Fruit fly (Drosophila melanogaster): ENCODE measurements around the gene Mcm10.

The Mcm10 gene

dm6 chr2L:21168295-21169159, 11.2 kb upstream of the Mcm10 start, which contains the start of the genes mAcon1, CG43345 and CG43346 (continued):
- TF ChIP-seq Dfd (GFP tag; optimal IDR thresholded peaks at IDR 0.05), result no peak
- no peak for TF ChIP-seq pan (optimal IDR thresholded peaks at IDR 0.05)
- TF ChIP-seq h (GFP tag; optimal IDR thresholded peaks at IDR 0.05), result peak; percentile 90
- TF ChIP-seq HLH106 (tag; optimal IDR thresholded peaks at IDR 0.05), result peak; percentile 90
- TF ChIP-seq Rel (GFP tag; optimal IDR thresholded peaks at IDR 0.05), result no peak
- TF ChIP-seq Rel (tag; optimal IDR thresholded peaks at IDR 0.05), result peak; percentile 71
- no peak for TF ChIP-seq Hr78 (GFP tag; optimal IDR thresholded peaks at IDR 0.05)
- TF ChIP-seq Abd-B (GFP tag; optimal IDR thresholded peaks at IDR 0.05), result no peak
- no peak for TF ChIP-seq tai (GFP tag; optimal IDR thresholded peaks at IDR 0.05)
- no peak for TF ChIP-seq usp (GFP tag; optimal IDR thresholded peaks at IDR 0.05)
- TF ChIP-seq ey (GFP tag; optimal IDR thresholded peaks at IDR 0.05), result peak; percentile 84
- peak; percentile 85 for TF ChIP-seq Hnf4 (GFP tag; optimal IDR thresholded peaks at IDR 0.05)
- no peak for TF ChIP-seq dl (GFP tag; optimal IDR thresholded peaks at IDR 0.05; ENCODE audit: insufficient read depth in 1 of 2, partially characterized antibody in 2 of 2)
- peak; percentile 82 for TF ChIP-seq dmrt93B (GFP tag; optimal IDR thresholded peaks at IDR 0.05)
- TF ChIP-seq woc (GFP tag; optimal IDR thresholded peaks at IDR 0.05), result peak; percentile 96

- TF ChIP-seq br (GFP tag; optimal IDR thresholded peaks at IDR 0.05), result no peak
- TF ChIP-seq Mio (GFP tag; optimal IDR thresholded peaks at IDR 0.05), result no peak
- TF ChIP-seq Rel (GFP tag; optimal IDR thresholded peaks at IDR 0.05), result no peak
- peak; percentile 76 for TF ChIP-seq Rel (tag; optimal IDR thresholded peaks at IDR 0.05)
- no peak for TF ChIP-seq rgr (GFP tag; optimal IDR thresholded peaks at IDR 0.05)
- no peak for TF ChIP-seq N (GFP tag; optimal IDR thresholded peaks at IDR 0.05)
- no peak for TF ChIP-seq Vsx2 (GFP tag; optimal IDR thresholded peaks at IDR 0.05; ENCODE audit: partially characterized antibody)
These were observed 10.5 kb upstream of the Mcm10 start for dm6 chr2L:21169160-21169624.

DNA sequence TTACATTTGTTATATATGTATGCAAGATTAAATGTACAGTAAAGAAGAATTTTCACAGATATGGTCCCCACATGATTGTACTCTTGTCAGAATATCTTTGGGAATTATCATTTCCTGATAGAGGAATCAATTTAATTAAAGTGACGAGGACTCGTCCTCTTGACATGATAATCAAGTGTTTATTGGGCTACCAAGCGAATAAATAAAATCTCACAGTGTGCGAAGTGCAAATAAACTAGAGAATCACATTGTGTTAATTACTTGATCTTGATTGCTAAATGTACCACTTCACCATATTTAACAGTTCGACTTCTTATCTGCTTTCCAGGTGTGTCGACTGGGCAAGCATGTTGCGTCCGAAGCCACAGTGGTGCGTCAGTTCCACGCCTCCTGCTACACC, 9.9 kb upstream of the Mcm10 start:
- TF ChIP-seq Abd-B (GFP tag; optimal IDR thresholded peaks at IDR 0.05), result no peak
- no peak for TF ChIP-seq fru (GFP tag; optimal IDR thresholded peaks at IDR 0.05)
- no peak for TF ChIP-seq lola (GFP tag; optimal IDR thresholded peaks at IDR 0.05)
- TF ChIP-seq psq (GFP tag; optimal IDR thresholded peaks at IDR 0.05), result no peak
- TF ChIP-seq dsf (GFP tag; optimal IDR thresholded peaks at IDR 0.05; ENCODE audit: borderline replicate concordance), result no peak
- no peak for TF ChIP-seq Myc (optimal IDR thresholded peaks at IDR 0.05)
- TF ChIP-seq N (GFP tag; optimal IDR thresholded peaks at IDR 0.05), result no peak
- no peak for TF ChIP-seq OdsH (GFP tag; optimal IDR thresholded peaks at IDR 0.05)
- no peak for TF ChIP-seq Dif (GFP tag; optimal IDR thresholded peaks at IDR 0.05; ENCODE audit: partially characterized antibody)
- no peak for TF ChIP-seq rgr (GFP tag; optimal IDR thresholded peaks at IDR 0.05)
- no peak for TF ChIP-seq foxo (GFP tag; optimal IDR thresholded peaks at IDR 0.05)
- no peak for TF ChIP-seq pan (optimal IDR thresholded peaks at IDR 0.05)
- TF ChIP-seq br (GFP tag; optimal IDR thresholded peaks at IDR 0.05), result no peak
- no peak for TF ChIP-seq Hr83 (GFP tag; optimal IDR thresholded peaks at IDR 0.05; ENCODE audit: poor library complexity, severe bottlenecking)
- TF ChIP-seq woc (GFP tag; optimal IDR thresholded peaks at IDR 0.05), result no peak
- no peak for TF ChIP-seq CG9705 (GFP tag; optimal IDR thresholded peaks at IDR 0.05)
- no peak for TF ChIP-seq Dfd (GFP tag; optimal IDR thresholded peaks at IDR 0.05)
- no peak for TF ChIP-seq dmrt93B (GFP tag; optimal IDR thresholded peaks at IDR 0.05)
- TF ChIP-seq sv (GFP tag; optimal IDR thresholded peaks at IDR 0.05), result no peak
- no peak for TF ChIP-seq usp (GFP tag; optimal IDR thresholded peaks at IDR 0.05)

DNA sequence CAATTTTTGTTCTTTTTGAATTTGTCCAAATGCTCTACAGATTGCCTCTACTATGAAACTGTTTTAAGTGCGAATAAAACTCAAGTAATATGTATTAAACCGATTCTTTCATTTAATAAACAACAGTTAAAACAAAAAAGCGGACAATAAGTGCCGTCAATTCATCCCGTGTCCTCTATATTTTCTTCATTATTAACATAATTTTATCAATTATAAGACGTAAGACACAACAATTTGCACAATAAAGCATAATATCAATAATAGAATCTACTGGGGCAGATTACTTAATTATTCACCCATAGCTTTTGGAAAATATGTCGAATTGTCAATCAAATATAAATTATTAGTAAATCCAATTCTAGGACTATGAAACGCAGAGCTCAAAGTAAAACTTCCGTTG, 6.8 kb upstream of the Mcm10 start, which contains the start of gene CG31627:
TSS of gene CG31627 (plus strand) at position 301 of the 400 bp plus-strand sequence.
- TF ChIP-seq N (GFP tag; optimal IDR thresholded peaks at IDR 0.05) (no peak), Dfd (GFP tag; optimal IDR thresholded peaks at IDR 0.05) (no peak)
